Worm (Caenorhabditis elegans) whole organism, midembryonic: Measurements from ENCODE around the gene ptl-1.

Experiments used
- T22C8.4 ChIP-seq: fragments of 200-800 bp; sonication (Bioruptor generic); IDR thresholded peaks from 2 replicates; pipeline ENCODE4 v1.3.6; 2022; ENCODE audit warnings: missing genetic modification characterization, missing compliant biosample characterization
- cog-1 ChIP-seq: sonication (generic microtip); optimal IDR thresholded peaks from 2 replicates; lab custom pipeline; 2016; ENCODE audit warnings: missing genetic modification characterization, missing compliant biosample characterization
- flt-1 ChIP-seq: fragments of 200-800 bp; sonication (Bioruptor generic); IDR thresholded peaks from 2 replicates; pipeline ENCODE4 v1.3.6; 2022; ENCODE audit warnings: missing genetic modification characterization, missing compliant biosample characterization
- klf-2 ChIP-seq: fragments of 200-800 bp; sonication (Bioruptor generic); conservative IDR thresholded peaks from 2 replicates; pipeline ENCODE4 v1.3.6; 2022; ENCODE audit warnings: missing genetic modification reagents, missing genetic modification characterization, missing compliant biosample characterization
- med-1 ChIP-seq: sonication (generic microtip); optimal IDR thresholded peaks from 2 replicates; lab custom pipeline; 2017; ENCODE audit warnings: missing genetic modification characterization, mild to moderate bottlenecking, missing compliant biosample characterization, antibody characterized with exemption, missing genetic modification reagents; ENCODE audit not compliant: insufficient read depth
- ref-1 ChIP-seq: fragments of 200-800 bp; sonication (Bioruptor generic); conservative IDR thresholded peaks from 2 replicates; pipeline ENCODE4 v1.3.6; 2022; ENCODE audit warnings: missing genetic modification reagents, missing genetic modification characterization, missing compliant biosample characterization
- tab-1 ChIP-seq: fragments of 200-800 bp; sonication (Bioruptor generic); IDR thresholded peaks from 2 replicates; pipeline ENCODE4 v1.3.6; 2022; ENCODE audit warnings: missing genetic modification characterization, missing compliant biosample characterization
- ztf-23 ChIP-seq: fragments of 200-800 bp; sonication (Bioruptor generic); IDR thresholded peaks from 2 replicates; pipeline ENCODE4 v1.3.6; 2022; ENCODE audit warnings: missing genetic modification reagents, missing genetic modification characterization, missing compliant biosample characterization
- ztf-29 ChIP-seq: fragments of 200-800 bp; sonication (Bioruptor generic); IDR thresholded peaks from 2 replicates; pipeline ENCODE4 v1.3.6; 2022; ENCODE audit warnings: missing genetic modification reagents, missing genetic modification characterization, missing compliant biosample characterization

The ptl-1 gene

ce11 chrIII:764884-765283 lies at the start of gene ptl-1:
TSS of gene ptl-1 (plus strand) at chrIII:765184.
- TF ChIP-seq ref-1 (GFP tag; lab: Robert Waterston, UW), result no peak

DNA sequence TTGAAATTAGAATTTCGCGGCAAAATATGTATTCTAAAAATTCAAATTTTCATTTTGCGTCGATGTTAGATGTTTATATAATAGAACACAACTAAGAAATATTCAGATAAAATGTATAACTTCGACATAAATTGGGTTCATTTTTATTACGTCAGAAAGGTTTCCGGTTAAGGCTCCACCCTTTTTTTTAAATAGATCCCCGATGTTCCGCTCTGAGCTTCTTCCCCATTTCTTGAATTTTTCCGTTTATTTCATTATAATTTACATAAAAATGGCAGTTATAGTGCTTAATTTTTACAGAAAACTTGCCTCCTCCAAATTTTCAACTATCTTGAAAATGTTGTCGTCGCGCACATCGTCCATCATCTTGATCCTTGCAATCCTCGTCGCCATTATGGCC lies 40.2 kb upstream of the ptl-1 start, which contains the start of gene flp-24:
TSS of gene flp-24 (plus strand) at position 301 of the 400 bp plus-strand sequence.
- TF ChIP-seq flt-1 (GFP tag; lab: Robert Waterston, UW) (no peak), tab-1 (GFP tag; lab: Robert Waterston, UW) (no peak)

DNA sequence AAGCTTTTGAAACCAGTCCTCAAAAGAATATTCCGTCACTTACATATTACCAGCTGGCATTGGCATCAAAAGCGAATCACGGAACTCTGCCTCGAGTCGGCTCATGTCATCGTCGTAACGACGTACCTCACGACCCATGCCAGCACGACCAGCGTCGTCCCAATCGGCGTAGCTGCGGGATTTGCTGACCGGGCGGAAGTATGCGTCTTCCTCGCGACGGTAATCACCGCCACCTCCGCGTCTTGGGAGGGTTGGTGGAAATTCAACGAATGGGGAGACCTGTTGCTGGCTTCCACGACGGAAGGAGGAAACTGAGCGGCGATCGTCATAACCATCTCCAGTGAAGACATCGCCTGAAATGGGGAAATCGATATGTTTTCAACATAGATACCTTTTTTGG lies 36.9 kb upstream of the ptl-1 start:
- TF ChIP-seq med-1 (GFP tag; lab: Kevin White, UChicago) (no peak), ztf-23 (GFP tag; lab: Robert Waterston, UW) (no peak), tab-1 (GFP tag; lab: Robert Waterston, UW) (no peak), flt-1 (GFP tag; lab: Robert Waterston, UW) (no peak), klf-2 (GFP tag; lab: Robert Waterston, UW) (no peak), cog-1 (tag; lab: Kevin White, UChicago) (no peak), T22C8.4 (GFP tag; lab: Robert Waterston, UW) (no peak), ztf-29 (GFP tag; lab: Robert Waterston, UW) (no peak), ref-1 (GFP tag; lab: Robert Waterston, UW) (no peak)

DNA sequence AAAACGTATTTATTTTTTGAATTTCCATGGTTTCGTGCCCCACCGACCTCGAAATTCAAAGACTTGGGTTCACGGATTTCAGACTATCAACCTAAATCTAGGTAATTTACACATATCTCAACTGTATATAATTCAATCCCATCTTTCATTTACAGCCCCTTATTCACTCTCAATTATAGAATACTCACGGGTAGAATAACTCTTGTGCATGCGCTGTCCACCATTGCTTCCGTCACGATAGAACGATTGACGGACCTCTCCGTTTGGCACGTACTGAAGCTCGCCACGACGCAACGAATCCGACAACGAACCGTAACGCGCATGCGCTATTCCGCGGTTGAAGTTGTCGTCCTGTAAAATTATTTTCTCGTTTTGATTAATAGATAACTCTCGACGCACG lies 36.3 kb upstream of the ptl-1 start:
- TF ChIP-seq flt-1 (GFP tag; lab: Robert Waterston, UW), result no peak
- TF ChIP-seq ztf-29 (GFP tag; lab: Robert Waterston, UW), result no peak
- no peak for TF ChIP-seq ref-1 (GFP tag; lab: Robert Waterston, UW)

DNA sequence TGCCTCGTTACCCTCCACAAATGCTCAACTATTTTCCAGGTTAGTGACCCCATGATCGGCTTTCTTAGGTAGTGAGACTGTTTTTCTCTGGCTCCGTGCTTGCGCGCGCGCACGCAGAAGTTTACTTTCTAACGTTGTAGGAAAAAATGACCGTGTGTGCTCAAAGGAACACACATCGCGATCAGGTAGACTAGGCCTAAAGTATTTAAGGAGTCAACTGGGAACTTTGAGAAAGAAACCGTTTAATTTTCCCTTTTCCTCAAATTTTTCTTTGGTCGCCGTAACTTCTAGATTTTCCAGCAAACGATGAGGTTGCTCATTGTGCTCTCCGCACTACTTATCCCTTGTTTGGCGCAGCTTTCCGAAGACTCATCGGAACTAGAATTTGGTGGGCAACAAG lies 24.6 kb upstream of the ptl-1 start, which contains the start of gene idpp-1:
TSS of gene idpp-1 (plus strand) at position 301 of the 400 bp plus-strand sequence.
- TF ChIP-seq flt-1 (GFP tag; lab: Robert Waterston, UW) (no peak), tab-1 (GFP tag; lab: Robert Waterston, UW) (no peak), ztf-29 (GFP tag; lab: Robert Waterston, UW) (no peak), ref-1 (GFP tag; lab: Robert Waterston, UW) (no peak), T22C8.4 (GFP tag; lab: Robert Waterston, UW) (no peak), ztf-23 (GFP tag; lab: Robert Waterston, UW) (no peak), med-1 (GFP tag; lab: Kevin White, UChicago) (no peak)

DNA sequence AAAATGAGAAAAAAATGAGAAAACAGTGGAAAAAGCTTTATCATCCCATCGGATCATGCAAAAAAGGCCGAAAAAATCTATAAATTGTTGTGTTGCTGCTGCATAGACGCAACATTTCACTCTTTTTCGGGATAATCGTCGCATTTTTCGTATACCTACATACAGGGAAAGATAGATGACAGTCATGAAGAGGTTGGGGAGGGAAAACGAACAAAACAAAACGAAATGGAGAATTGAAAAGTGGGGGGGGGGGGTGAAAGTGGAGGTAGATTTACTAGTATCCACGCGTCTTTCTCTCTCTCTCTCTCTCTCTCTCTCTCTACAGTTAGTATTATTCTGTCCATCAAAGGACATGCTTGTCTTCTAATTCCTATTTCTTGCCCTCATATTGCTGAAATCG lies 20.5 kb upstream of the ptl-1 start:
- no peak for TF ChIP-seq tab-1 (GFP tag; lab: Robert Waterston, UW)
- no peak for TF ChIP-seq med-1 (GFP tag; lab: Kevin White, UChicago)

DNA sequence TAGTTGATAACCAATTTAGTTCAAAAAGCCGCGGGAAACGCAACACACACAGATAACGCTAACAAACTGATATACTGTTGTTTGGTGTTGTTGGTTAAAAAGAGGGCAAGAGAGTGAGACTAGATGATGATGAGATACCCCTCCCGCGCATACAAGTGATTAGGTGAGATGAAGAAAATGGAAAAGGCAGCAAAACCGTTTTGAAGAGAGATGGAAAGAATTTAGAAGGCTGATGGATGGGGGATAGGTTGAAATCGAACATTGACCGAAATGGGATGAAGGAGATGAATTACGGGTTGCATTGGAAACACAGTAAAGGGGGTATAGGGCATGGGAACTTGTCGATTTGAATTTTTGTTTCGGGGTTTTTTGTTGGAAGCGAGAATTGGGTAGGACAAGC lies 16.2 kb upstream of the ptl-1 start:
- TF ChIP-seq cog-1 (tag; lab: Kevin White, UChicago), result no peak

DNA sequence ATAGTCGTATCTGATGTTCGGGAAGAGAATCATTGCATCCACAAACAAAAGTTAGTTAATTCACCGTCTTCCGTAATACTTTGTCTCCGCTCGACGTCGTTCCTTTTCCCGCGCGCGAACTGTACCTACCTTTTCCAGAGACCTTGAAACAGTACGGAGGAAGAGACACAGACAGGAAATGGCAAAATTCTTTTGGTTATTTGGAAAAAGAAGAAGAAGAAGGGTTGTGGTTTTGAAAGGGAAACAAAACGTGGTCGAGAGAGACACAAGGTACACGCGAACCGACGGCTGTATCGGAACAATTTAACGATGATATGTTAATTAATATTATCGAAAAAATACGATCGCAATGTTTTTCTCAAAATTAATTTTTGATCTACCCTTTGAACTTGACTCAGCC lies 15.0 kb upstream of the ptl-1 start:
- no peak for TF ChIP-seq flt-1 (GFP tag; lab: Robert Waterston, UW)
- no peak for TF ChIP-seq T22C8.4 (GFP tag; lab: Robert Waterston, UW)
- TF ChIP-seq ref-1 (GFP tag; lab: Robert Waterston, UW), result no peak
- no peak for TF ChIP-seq klf-2 (GFP tag; lab: Robert Waterston, UW)
- no peak for TF ChIP-seq ztf-23 (GFP tag; lab: Robert Waterston, UW)
- TF ChIP-seq ztf-29 (GFP tag; lab: Robert Waterston, UW), result no peak
- TF ChIP-seq tab-1 (GFP tag; lab: Robert Waterston, UW), result no peak
- no peak for TF ChIP-seq cog-1 (tag; lab: Kevin White, UChicago)
- no peak for TF ChIP-seq med-1 (GFP tag; lab: Kevin White, UChicago)

DNA sequence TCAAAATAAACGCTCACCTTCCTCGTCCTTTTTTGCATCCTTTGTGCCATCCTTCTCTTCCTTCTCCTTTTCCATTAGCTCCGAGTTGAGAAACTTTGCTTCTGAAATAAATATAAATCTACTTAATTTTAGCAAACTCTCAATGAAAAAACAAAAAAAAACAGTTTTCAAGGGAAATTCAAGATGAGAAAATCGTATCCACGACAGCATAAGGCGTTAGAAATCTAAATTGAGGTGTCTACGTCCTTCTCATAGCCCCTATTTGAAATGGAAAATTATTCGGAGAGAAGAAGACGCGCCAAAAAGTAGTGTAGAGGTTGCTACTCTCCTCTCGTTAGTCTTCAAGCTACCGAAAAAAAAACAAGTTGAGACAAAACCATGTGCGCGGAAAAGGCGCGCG lies 12.7 kb upstream of the ptl-1 start, which contains the start of gene pat-12:
TSS of gene pat-12 (minus strand) at position 101 of the 400 bp plus-strand sequence.
- TF ChIP-seq klf-2 (GFP tag; lab: Robert Waterston, UW) (no peak), ztf-23 (GFP tag; lab: Robert Waterston, UW) (no peak), med-1 (GFP tag; lab: Kevin White, UChicago) (no peak), ref-1 (GFP tag; lab: Robert Waterston, UW) (no peak), flt-1 (GFP tag; lab: Robert Waterston, UW) (no peak), tab-1 (GFP tag; lab: Robert Waterston, UW) (no peak), T22C8.4 (GFP tag; lab: Robert Waterston, UW) (no peak), cog-1 (tag; lab: Kevin White, UChicago) (no peak), ztf-29 (GFP tag; lab: Robert Waterston, UW) (no peak)

- TF ChIP-seq flt-1 (GFP tag; lab: Robert Waterston, UW) (no peak), ztf-29 (GFP tag; lab: Robert Waterston, UW) (no peak), ref-1 (GFP tag; lab: Robert Waterston, UW) (no peak), cog-1 (tag; lab: Kevin White, UChicago) (no peak), med-1 (GFP tag; lab: Kevin White, UChicago) (no peak), tab-1 (GFP tag; lab: Robert Waterston, UW) (no peak), klf-2 (GFP tag; lab: Robert Waterston, UW) (no peak), ztf-23 (GFP tag; lab: Robert Waterston, UW) (no peak), T22C8.4 (GFP tag; lab: Robert Waterston, UW) (no peak)
These were observed 10.6 kb upstream of the ptl-1 start for ce11 chrIII:754371-754770.
